Worm (Caenorhabditis elegans): ENCODE data around the gene col-68.

col-68 gene

ce11 chrII:67663-68062 lies 36.7 kb upstream of the col-68 start:
- TF ChIP-seq hmg-4 (GFP tag; optimal IDR thresholded peaks at IDR 0.05) (no peak), ama-1 (optimal IDR thresholded peaks at IDR 0.05) (no peak), hmbx-1 (tag; optimal IDR thresholded peaks at IDR 0.05) (no peak), flt-1 (GFP tag; IDR thresholded peaks at IDR 0.05) (no peak), tbx-11 (GFP tag; IDR thresholded peaks at IDR 0.05) (no peak), tbx-37 (GFP tag; conservative IDR thresholded peaks at IDR 0.05) (no peak), hnd-1 (tag; optimal IDR thresholded peaks at IDR 0.05) (no peak), sea-1 (GFP tag; conservative IDR thresholded peaks at IDR 0.05) (no peak), scrt-1 (GFP tag; IDR thresholded peaks at IDR 0.05) (no peak), F13C5.2 (tag; optimal IDR thresholded peaks at IDR 0.05) (no peak), ceh-13 (GFP tag; optimal IDR thresholded peaks at IDR 0.05) (no peak), B0310.2 (tag; optimal IDR thresholded peaks at IDR 0.05) (no peak), ets-7 (tag; optimal IDR thresholded peaks at IDR 0.05) (no peak), ceh-36 (tag; optimal IDR thresholded peaks at IDR 0.05) (no peak), aly-1 (tag; optimal IDR thresholded peaks at IDR 0.05) (no peak)

- TF ChIP-seq pes-1 (GFP tag; IDR thresholded peaks at IDR 0.05) (no peak), B0310.2 (tag; optimal IDR thresholded peaks at IDR 0.05) (no peak), ama-1 (optimal IDR thresholded peaks at IDR 0.05) (no peak), hnd-1 (tag; optimal IDR thresholded peaks at IDR 0.05) (no peak), hmbx-1 (tag; optimal IDR thresholded peaks at IDR 0.05) (no peak), ets-7 (tag; optimal IDR thresholded peaks at IDR 0.05) (no peak), scrt-1 (GFP tag; IDR thresholded peaks at IDR 0.05) (no peak), aly-1 (tag; optimal IDR thresholded peaks at IDR 0.05) (no peak), tbx-11 (GFP tag; IDR thresholded peaks at IDR 0.05) (no peak), F13C5.2 (tag; optimal IDR thresholded peaks at IDR 0.05) (no peak), tbx-37 (GFP tag; conservative IDR thresholded peaks at IDR 0.05) (no peak), ceh-36 (tag; optimal IDR thresholded peaks at IDR 0.05) (no peak), ceh-13 (GFP tag; optimal IDR thresholded peaks at IDR 0.05) (no peak)
Measured at ce11 chrII:68757-69156, 35.6 kb upstream of the col-68 start.

ce11 chrII:69354-69753 lies 35.0 kb upstream of the col-68 start, which contains the start of gene egl-26:
TSS of gene egl-26 (plus strand) at chrII:69654.
- no peak for TF ChIP-seq scrt-1 (GFP tag; IDR thresholded peaks at IDR 0.05)
- no peak for TF ChIP-seq hnd-1 (tag; optimal IDR thresholded peaks at IDR 0.05)
- no peak for TF ChIP-seq tbx-11 (GFP tag; IDR thresholded peaks at IDR 0.05)
- no peak for TF ChIP-seq ceh-36 (tag; optimal IDR thresholded peaks at IDR 0.05)
- TF ChIP-seq tra-4 (tag; optimal IDR thresholded peaks at IDR 0.05), result no peak
- TF ChIP-seq B0310.2 (tag; optimal IDR thresholded peaks at IDR 0.05), result no peak

- TF ChIP-seq flt-1 (GFP tag; IDR thresholded peaks at IDR 0.05) (no peak), F13C5.2 (tag; optimal IDR thresholded peaks at IDR 0.05) (no peak), tra-4 (tag; optimal IDR thresholded peaks at IDR 0.05) (no peak), pes-1 (GFP tag; IDR thresholded peaks at IDR 0.05) (no peak), ceh-13 (GFP tag; optimal IDR thresholded peaks at IDR 0.05) (no peak), hmg-4 (GFP tag; optimal IDR thresholded peaks at IDR 0.05) (no peak), B0310.2 (tag; optimal IDR thresholded peaks at IDR 0.05) (no peak), tbx-11 (GFP tag; IDR thresholded peaks at IDR 0.05) (no peak), aly-1 (tag; optimal IDR thresholded peaks at IDR 0.05) (no peak), sea-1 (GFP tag; conservative IDR thresholded peaks at IDR 0.05) (no peak), scrt-1 (GFP tag; IDR thresholded peaks at IDR 0.05) (no peak), hmbx-1 (tag; optimal IDR thresholded peaks at IDR 0.05) (no peak), hnd-1 (tag; optimal IDR thresholded peaks at IDR 0.05) (no peak), tbx-37 (GFP tag; conservative IDR thresholded peaks at IDR 0.05) (no peak), ets-7 (tag; optimal IDR thresholded peaks at IDR 0.05) (no peak), ceh-36 (tag; optimal IDR thresholded peaks at IDR 0.05) (no peak), ama-1 (optimal IDR thresholded peaks at IDR 0.05) (no peak)
Measured at ce11 chrII:73329-73728, 31.0 kb upstream of the col-68 start.

- TF ChIP-seq sea-1 (GFP tag; conservative IDR thresholded peaks at IDR 0.05), result no peak
- TF ChIP-seq hmbx-1 (tag; optimal IDR thresholded peaks at IDR 0.05), result no peak
- no peak for TF ChIP-seq ceh-13 (GFP tag; optimal IDR thresholded peaks at IDR 0.05)
- TF ChIP-seq aly-1 (tag; optimal IDR thresholded peaks at IDR 0.05), result no peak
- TF ChIP-seq hnd-1 (tag; optimal IDR thresholded peaks at IDR 0.05), result no peak
- no peak for TF ChIP-seq hmg-4 (GFP tag; optimal IDR thresholded peaks at IDR 0.05)
- TF ChIP-seq ama-1 (optimal IDR thresholded peaks at IDR 0.05), result no peak
- TF ChIP-seq flt-1 (GFP tag; IDR thresholded peaks at IDR 0.05), result no peak
- no peak for TF ChIP-seq pes-1 (GFP tag; IDR thresholded peaks at IDR 0.05)
- TF ChIP-seq tbx-11 (GFP tag; IDR thresholded peaks at IDR 0.05), result no peak
- TF ChIP-seq scrt-1 (GFP tag; IDR thresholded peaks at IDR 0.05), result no peak
- TF ChIP-seq F13C5.2 (tag; optimal IDR thresholded peaks at IDR 0.05), result no peak
- no peak for TF ChIP-seq B0310.2 (tag; optimal IDR thresholded peaks at IDR 0.05)
Measured at ce11 chrII:73892-74291, 30.4 kb upstream of the col-68 start.

- TF ChIP-seq ceh-36 (tag; optimal IDR thresholded peaks at IDR 0.05) (no peak), tra-4 (tag; optimal IDR thresholded peaks at IDR 0.05) (no peak)
Measured at ce11 chrII:75831-76230, 28.5 kb upstream of the col-68 start.

- TF ChIP-seq ets-7 (tag; optimal IDR thresholded peaks at IDR 0.05) (no peak), pes-1 (GFP tag; IDR thresholded peaks at IDR 0.05) (no peak), flt-1 (GFP tag; IDR thresholded peaks at IDR 0.05) (no peak), ama-1 (optimal IDR thresholded peaks at IDR 0.05) (no peak), scrt-1 (GFP tag; IDR thresholded peaks at IDR 0.05) (no peak), hmbx-1 (tag; optimal IDR thresholded peaks at IDR 0.05) (no peak), ceh-36 (tag; optimal IDR thresholded peaks at IDR 0.05) (no peak), tra-4 (tag; optimal IDR thresholded peaks at IDR 0.05) (no peak), B0310.2 (tag; optimal IDR thresholded peaks at IDR 0.05) (no peak), F13C5.2 (tag; optimal IDR thresholded peaks at IDR 0.05) (no peak), tbx-37 (GFP tag; conservative IDR thresholded peaks at IDR 0.05) (no peak), hmg-4 (GFP tag; optimal IDR thresholded peaks at IDR 0.05) (no peak), sea-1 (GFP tag; conservative IDR thresholded peaks at IDR 0.05) (no peak), hnd-1 (tag; optimal IDR thresholded peaks at IDR 0.05) (no peak), tbx-11 (GFP tag; IDR thresholded peaks at IDR 0.05) (no peak), aly-1 (tag; optimal IDR thresholded peaks at IDR 0.05) (no peak), ceh-13 (GFP tag; optimal IDR thresholded peaks at IDR 0.05) (no peak)
Measured at ce11 chrII:76662-77061, 27.7 kb upstream of the col-68 start.

- TF ChIP-seq ama-1 (optimal IDR thresholded peaks at IDR 0.05), result no peak
Measured at ce11 chrII:79166-79565, 25.2 kb upstream of the col-68 start, which contains the start of gene C23H3.9. TSS of gene C23H3.9 (minus strand) at chrII:79266.

Measured in whole organism, early embryonic.